Worm (Caenorhabditis elegans): ENCODE data around the gene ttr-24.

Gene ttr-24

ce11 chrV:18585102-18585501 is 28.7 kb upstream of the ttr-24 start:
- TF ChIP-seq B0019.2 (GFP tag; conservative IDR thresholded peaks at IDR 0.05) (no peak), lin-35 (GFP tag; optimal IDR thresholded peaks at IDR 0.05) (no peak), akir-1 (GFP tag; optimal IDR thresholded peaks at IDR 0.05) (no peak), cebp-1 (GFP tag; IDR thresholded peaks at IDR 0.05) (no peak), cebp-1 (tag; optimal IDR thresholded peaks at IDR 0.05) (no peak), C17E4.6 (GFP tag; IDR thresholded peaks at IDR 0.05) (no peak), bed-1 (GFP tag; IDR thresholded peaks at IDR 0.05) (no peak), F33H1.4 (GFP tag; IDR thresholded peaks at IDR 0.05) (no peak), sdz-38 (tag; optimal IDR thresholded peaks at IDR 0.05) (no peak), nhr-90 (tag; optimal IDR thresholded peaks at IDR 0.05) (no peak), ztf-3 (GFP tag; optimal IDR thresholded peaks at IDR 0.05) (no peak), aptf-2 (GFP tag; conservative IDR thresholded peaks at IDR 0.05) (no peak), dpl-1 (GFP tag; optimal IDR thresholded peaks at IDR 0.05) (no peak), pha-4 (tag; optimal IDR thresholded peaks at IDR 0.05) (no peak), Y53G8AR.9 (GFP tag; conservative IDR thresholded peaks at IDR 0.05) (no peak), tlf-1 (GFP tag; optimal IDR thresholded peaks at IDR 0.05) (no peak), aptf-3 (GFP tag; IDR thresholded peaks at IDR 0.05) (no peak), unc-62 (GFP tag; optimal IDR thresholded peaks at IDR 0.05) (no peak), madf-10 (tag; optimal IDR thresholded peaks at IDR 0.05) (no peak), hmg-1.2 (GFP tag; IDR thresholded peaks at IDR 0.05) (no peak), sea-2 (GFP tag; IDR thresholded peaks at IDR 0.05) (no peak)

DNA sequence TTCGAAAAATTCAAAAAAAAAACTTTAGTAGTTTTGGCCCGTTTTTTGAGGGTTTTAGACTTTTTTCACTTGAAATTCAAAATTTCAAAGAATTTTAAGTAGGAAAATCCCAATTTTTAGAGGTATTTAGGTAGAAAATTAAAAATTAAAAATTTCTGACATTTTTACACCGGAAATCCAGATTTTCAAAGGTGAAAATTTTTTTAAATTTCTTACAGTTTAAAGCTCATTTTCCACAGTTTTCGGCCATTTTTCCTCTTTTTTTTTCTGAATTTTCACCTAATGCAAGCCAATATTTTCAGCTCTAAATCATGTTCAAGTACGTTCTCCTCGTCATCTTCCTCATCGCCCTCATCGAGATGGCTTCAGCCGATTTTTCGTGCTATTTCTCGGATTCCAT is 25.9 kb upstream of the ttr-24 start, which contains the start of gene txt-14:
TSS of gene txt-14 (plus strand) at position 301 of the 400 bp plus-strand sequence.
- TF ChIP-seq nfya-2 (GFP tag; IDR thresholded peaks at IDR 0.05) (no peak), mel-28 (tag; optimal IDR thresholded peaks at IDR 0.05; ENCODE audit: borderline replicate concordance) (no peak), F10E7.11 (tag; optimal IDR thresholded peaks at IDR 0.05) (no peak), ekl-4 (GFP tag; IDR thresholded peaks at IDR 0.05) (no peak), Y56A3A.18 (GFP tag; IDR thresholded peaks at IDR 0.05) (no peak), hlh-12 (tag; optimal IDR thresholded peaks at IDR 0.05) (no peak), unc-130 (GFP tag; optimal IDR thresholded peaks at IDR 0.05) (no peak), ztf-18 (tag; optimal IDR thresholded peaks at IDR 0.05) (no peak), ztf-26 (tag; optimal IDR thresholded peaks at IDR 0.05) (no peak)

- TF ChIP-seq Y56A3A.18 (GFP tag; IDR thresholded peaks at IDR 0.05) (no peak), attf-6 (GFP tag; IDR thresholded peaks at IDR 0.05) (no peak), egl-44 (GFP tag; IDR thresholded peaks at IDR 0.05) (no peak)
Measured at ce11 chrV:18581393-18582113, 25.1 kb upstream of the ttr-24 start.

ce11 chrV:18579684-18580083 is 23.2 kb upstream of the ttr-24 start, which contains the start of gene Y51A2D.13:
Y51A2D.13 (minus strand) TSS chrV:18579784.
- no peak for TF ChIP-seq snpc-3.4 (tag; optimal IDR thresholded peaks at IDR 0.05)
- no peak for TF ChIP-seq mes-4 (tag; optimal IDR thresholded peaks at IDR 0.05)
- no peak for TF ChIP-seq sptf-2 (GFP tag; optimal IDR thresholded peaks at IDR 0.05)
